Fruit fly (Drosophila melanogaster): Measurements from ENCODE around the gene GstT3.

The GstT3 gene

dm6 chrX:20501040-20501609 is 33.9 kb downstream of the GstT3 start (continued):
- TF ChIP-seq CG15073 (GFP tag; optimal IDR thresholded peaks at IDR 0.05) (no peak), HLH54F (GFP tag; optimal IDR thresholded peaks at IDR 0.05) (no peak), Mes4 (GFP tag; optimal IDR thresholded peaks at IDR 0.05) (peak; percentile 4), CG1792 (GFP tag; optimal IDR thresholded peaks at IDR 0.05) (no peak), CG17912 (GFP tag; optimal IDR thresholded peaks at IDR 0.05) (no peak), fd102C (GFP tag; optimal IDR thresholded peaks at IDR 0.05) (no peak), croc (GFP tag; conservative IDR thresholded peaks at IDR 0.05) (peak; percentile 19; the same call in 1 of the 3 replicates), unc-4 (GFP tag; IDR thresholded peaks at IDR 0.05; ENCODE audit: partially characterized antibody) (no peak), Hr3 (GFP tag; optimal IDR thresholded peaks at IDR 0.05) (peak; percentile 6), corto (GFP tag; optimal IDR thresholded peaks at IDR 0.05) (peak; percentile 90), Xrp1 (GFP tag; IDR thresholded peaks at IDR 0.05) (peak; percentile 53; the same call in 1 of the 2 replicates), nmo (GFP tag; optimal IDR thresholded peaks at IDR 0.05) (peak; percentile 50), CG6813 (GFP tag; optimal IDR thresholded peaks at IDR 0.05) (no peak), CG18599 (GFP tag; optimal IDR thresholded peaks at IDR 0.05) (peak; percentile 17), pho (GFP tag; optimal IDR thresholded peaks at IDR 0.05) (peak; percentile 21), Tbp (GFP tag; optimal IDR thresholded peaks at IDR 0.05) (no peak), Sin3A (optimal IDR thresholded peaks at IDR 0.05) (no peak), ato (GFP tag; IDR thresholded peaks at IDR 0.05; ENCODE audit: partially characterized antibody) (no peak), so (GFP tag; IDR thresholded peaks at IDR 0.05) (no peak), CG15269 (tag; optimal IDR thresholded peaks at IDR 0.05) (peak; percentile 36), hb (GFP tag; IDR thresholded peaks at IDR 0.05; ENCODE audit: partially characterized antibody) (no peak), CoRest (tag; optimal IDR thresholded peaks at IDR 0.05) (peak; percentile 28), CG8359 (GFP tag; optimal IDR thresholded peaks at IDR 0.05; ENCODE audit: borderline replicate concordance) (no peak), Side (GFP tag; optimal IDR thresholded peaks at IDR 0.05) (peak; percentile 2), lola (GFP tag; optimal IDR thresholded peaks at IDR 0.05) (no peak), vnd (GFP tag; IDR thresholded peaks at IDR 0.05; ENCODE audit: partially characterized antibody) (no peak), psq (GFP tag; optimal IDR thresholded peaks at IDR 0.05) (peak; percentile 4), CG1603 (tag; optimal IDR thresholded peaks at IDR 0.05) (peak; percentile 34), Drgx (GFP tag; IDR thresholded peaks at IDR 0.05) (peak; percentile 92), CG11398 (GFP tag; optimal IDR thresholded peaks at IDR 0.05) (no peak), CG7357 (GFP tag; IDR thresholded peaks at IDR 0.05) (no peak), CG30403 (GFP tag; optimal IDR thresholded peaks at IDR 0.05) (peak; percentile 46), Ets65A (GFP tag) (peak; percentile 87), zf30C (GFP tag; optimal IDR thresholded peaks at IDR 0.05) (no peak), dmrt99B (tag; optimal IDR thresholded peaks at IDR 0.05) (peak; percentile 36), schlank (tag; optimal IDR thresholded peaks at IDR 0.05) (no peak), trem (tag; optimal IDR thresholded peaks at IDR 0.05) (no peak), Blimp-1 (GFP tag; optimal IDR thresholded peaks at IDR 0.05) (no peak), CG42726 (GFP tag; IDR thresholded peaks at IDR 0.05; ENCODE audit: partially characterized antibody) (no peak), Stat92E (GFP tag; optimal IDR thresholded peaks at IDR 0.05) (no peak), gce (GFP tag; IDR thresholded peaks at IDR 0.05) (no peak), BtbVII (GFP tag; optimal IDR thresholded peaks at IDR 0.05) (no peak), MTF-1 (GFP tag; optimal IDR thresholded peaks at IDR 0.05; ENCODE audit: borderline replicate concordance) (no peak), Deaf1 (tag; optimal IDR thresholded peaks at IDR 0.05) (no peak), tap (tag; optimal IDR thresholded peaks at IDR 0.05) (no peak), Oaz (GFP tag; IDR thresholded peaks at IDR 0.05) (no peak), B-H2 (GFP tag; optimal IDR thresholded peaks at IDR 0.05) (no peak), knrl (GFP tag; IDR thresholded peaks at IDR 0.05; ENCODE audit: partially characterized antibody) (no peak), fu2 (GFP tag; optimal IDR thresholded peaks at IDR 0.05) (no peak)

Measured in whole organism, embryonic.